Fruit fly (Drosophila melanogaster): Measurements from ENCODE around the gene CG3437.

CG3437 gene

dm6 chr3L:9487586-9487985 is 30.1 kb upstream of the CG3437 start, which contains the start of gene pall (continued):
- no peak for TF ChIP-seq sima (GFP tag; optimal IDR thresholded peaks at IDR 0.05)
- no peak for TF ChIP-seq CG32767 (GFP tag; IDR thresholded peaks at IDR 0.05)
- no peak for TF ChIP-seq Sox100B (GFP tag; optimal IDR thresholded peaks at IDR 0.05)
- TF ChIP-seq ara (GFP tag; IDR thresholded peaks at IDR 0.05): no peak
- no peak for TF ChIP-seq hb (GFP tag; IDR thresholded peaks at IDR 0.05; ENCODE audit: partially characterized antibody)
- TF ChIP-seq gce (GFP tag; IDR thresholded peaks at IDR 0.05): no peak
- no peak for TF ChIP-seq hth (optimal IDR thresholded peaks at IDR 0.05)
- TF ChIP-seq ATbp (GFP tag; optimal IDR thresholded peaks at IDR 0.05): no peak
- no peak for TF ChIP-seq Lhr (GFP tag; optimal IDR thresholded peaks at IDR 0.05)
- TF ChIP-seq ttk (GFP tag; IDR thresholded peaks at IDR 0.05): no peak
- TF ChIP-seq CG13287 (GFP tag; IDR thresholded peaks at IDR 0.05; ENCODE audit: partially characterized antibody): peak; percentile 54; the same call in 1 of the 2 replicates
- TF ChIP-seq CG2116 (GFP tag; optimal IDR thresholded peaks at IDR 0.05): no peak
- TF ChIP-seq pan (optimal IDR thresholded peaks at IDR 0.05): no peak
- TF ChIP-seq pan (GFP tag; optimal IDR thresholded peaks at IDR 0.05 in 1 of 2, IDR thresholded peaks at IDR 0.05 in 1 of 2): no peak
- no peak for TF ChIP-seq CG14860 (GFP tag; IDR thresholded peaks at IDR 0.05; ENCODE audit: partially characterized antibody)
- peak; percentile 37 for TF ChIP-seq CG17829 (tag; optimal IDR thresholded peaks at IDR 0.05)
- TF ChIP-seq CG11085 (GFP tag; IDR thresholded peaks at IDR 0.05): no peak
- peak; percentile 43; the same call in 1 of the 2 replicates for TF ChIP-seq unc-4 (GFP tag; IDR thresholded peaks at IDR 0.05; ENCODE audit: partially characterized antibody)
- no peak for TF ChIP-seq CG3407 (GFP tag; optimal IDR thresholded peaks at IDR 0.05)
- TF ChIP-seq CG15601 (tag; optimal IDR thresholded peaks at IDR 0.05): peak; percentile 20
- no peak for TF ChIP-seq crc (GFP tag; optimal IDR thresholded peaks at IDR 0.05)
- TF ChIP-seq Dad (GFP tag; optimal IDR thresholded peaks at IDR 0.05): no peak
- TF ChIP-seq jigr1 (GFP tag; IDR thresholded peaks at IDR 0.05): no peak
- TF ChIP-seq CG9437 (GFP tag; optimal IDR thresholded peaks at IDR 0.05): no peak
- TF ChIP-seq Dip2 (GFP tag; IDR thresholded peaks at IDR 0.05): no peak
- TF ChIP-seq dpn (GFP tag; optimal IDR thresholded peaks at IDR 0.05): no peak
- no peak for TF ChIP-seq Trl (optimal IDR thresholded peaks at IDR 0.05)
- no peak for TF ChIP-seq Trl (GFP tag; optimal IDR thresholded peaks at IDR 0.05)
- no peak for TF ChIP-seq CG4707 (GFP tag; optimal IDR thresholded peaks at IDR 0.05)
- TF ChIP-seq Hr78 (GFP tag; optimal IDR thresholded peaks at IDR 0.05): no peak
- TF ChIP-seq CG1529 (GFP tag; optimal IDR thresholded peaks at IDR 0.05): no peak
- no peak for TF ChIP-seq Mrtf (GFP tag; IDR thresholded peaks at IDR 0.05)
- no peak for TF ChIP-seq CG7372 (GFP tag; IDR thresholded peaks at IDR 0.05)
- TF ChIP-seq nmo (GFP tag; optimal IDR thresholded peaks at IDR 0.05): no peak

dm6 chr3L:9476829-9477228 is 19.4 kb upstream of the CG3437 start, which contains the start of the genes Uch-L5 and Jarid2:
Uch-L5 (minus strand) TSS chr3L:9476965.
Jarid2 (plus strand) TSS chr3L:9477038.
- no peak for TF ChIP-seq exex (tag; optimal IDR thresholded peaks at IDR 0.05)
- TF ChIP-seq pnt (GFP tag; optimal IDR thresholded peaks at IDR 0.05): peak; percentile 57
- TF ChIP-seq CG9609 (GFP tag; optimal IDR thresholded peaks at IDR 0.05): peak; percentile 25
- TF ChIP-seq mam (GFP tag; optimal IDR thresholded peaks at IDR 0.05): peak; percentile 76
- no peak for TF ChIP-seq CG4707 (GFP tag; optimal IDR thresholded peaks at IDR 0.05)
- TF ChIP-seq Hr39 (optimal IDR thresholded peaks at IDR 0.05): no peak
- peak; percentile 77 for TF ChIP-seq NC2β (GFP tag; optimal IDR thresholded peaks at IDR 0.05)
- no peak for TF ChIP-seq CG4282 (GFP tag; optimal IDR thresholded peaks at IDR 0.05)
- TF ChIP-seq CG30020 (tag; optimal IDR thresholded peaks at IDR 0.05): peak; percentile 43
- TF ChIP-seq TFAM (GFP tag; optimal IDR thresholded peaks at IDR 0.05): no peak
- TF ChIP-seq ara (GFP tag; IDR thresholded peaks at IDR 0.05): peak; percentile 41; the same call in 1 of the 2 replicates
- TF ChIP-seq cad (GFP tag; optimal IDR thresholded peaks at IDR 0.05): no peak
- TF ChIP-seq chif (GFP tag; optimal IDR thresholded peaks at IDR 0.05): peak; percentile 33 to 38
- TF ChIP-seq CG9797 (GFP tag; optimal IDR thresholded peaks at IDR 0.05): peak; percentile 60
- TF ChIP-seq CG16779 (GFP tag; IDR thresholded peaks at IDR 0.05): no peak
- peak; percentile 7 for TF ChIP-seq cg (GFP tag; optimal IDR thresholded peaks at IDR 0.05)
- peak in 1 of 3 experiments; percentile 42 for TF ChIP-seq Stat92E (GFP tag; optimal IDR thresholded peaks at IDR 0.05)
- peak; percentile 57 for TF ChIP-seq Meics (GFP tag; optimal IDR thresholded peaks at IDR 0.05)
- TF ChIP-seq CG4820 (GFP tag; optimal IDR thresholded peaks at IDR 0.05): peak; percentile 19
- TF ChIP-seq CG7271 (tag; optimal IDR thresholded peaks at IDR 0.05): peak; percentile 48
- peak; percentile 17 for TF ChIP-seq CG4854 (GFP tag; optimal IDR thresholded peaks at IDR 0.05)
- TF ChIP-seq CG4730 (GFP tag; IDR thresholded peaks at IDR 0.05): no peak
